Fruit fly (Drosophila melanogaster) whole organism, embryonic: Measurements from ENCODE around the gene Arfip.

ENCODE experiments used
- Abd-B ChIP-seq: fragments of 200-800 bp; sonication (Bioruptor generic); optimal IDR thresholded peaks from 2 replicates; lab custom pipeline; 2018; ENCODE audit warnings: missing biosample characterization, mild to moderate bottlenecking, missing genetic modification characterization, moderate library complexity
- Atf-2 ChIP-seq: fragments of 200-800 bp; sonication (Bioruptor generic); optimal IDR thresholded peaks from 2 replicates; lab custom pipeline; 2016; ENCODE audit warnings: missing biosample characterization, missing genetic modification characterization
- Atf6 ChIP-seq: fragments of 200-800 bp; sonication (Bioruptor generic); IDR thresholded peaks from 2 replicates; pipeline ENCODE4 v1.3.6; 2022; ENCODE audit warnings: missing biosample characterization, missing genetic modification characterization
- BtbVII ChIP-seq: fragments of 200-800 bp; sonication (Bioruptor generic); optimal IDR thresholded peaks from 3 replicates; lab custom pipeline; 2017; ENCODE audit warnings: missing biosample characterization, mild to moderate bottlenecking, missing genetic modification characterization
- CG12769 ChIP-seq: fragments of 200-800 bp; sonication (Bioruptor generic); optimal IDR thresholded peaks from 2 replicates; lab custom pipeline; 2019; ENCODE audit warnings: missing biosample characterization, mild to moderate bottlenecking, missing genetic modification characterization, moderate library complexity
- CG13287 ChIP-seq: fragments of 200-800 bp; sonication (Bioruptor generic); IDR thresholded peaks from 2 replicates; pipeline ENCODE4 v1.3.6; 2022; ENCODE audit warnings: missing biosample characterization, missing genetic modification characterization; ENCODE audit not compliant: partially characterized antibody
- CG15011 ChIP-seq: fragments of 200-800 bp; sonication (Bioruptor generic); optimal IDR thresholded peaks from 3 replicates; lab custom pipeline; 2018; ENCODE audit warnings: missing biosample characterization, mild to moderate bottlenecking, missing genetic modification characterization
- CG16815 ChIP-seq: fragments of 200-800 bp; sonication (Bioruptor generic); optimal IDR thresholded peaks from 3 replicates; lab custom pipeline; 2017; ENCODE audit warnings: missing biosample characterization, mild to moderate bottlenecking, missing genetic modification characterization
- CG17359 ChIP-seq: fragments of 200-800 bp; sonication (Bioruptor generic); optimal IDR thresholded peaks from 3 replicates; lab custom pipeline; 2018; ENCODE audit warnings: missing biosample characterization, mild to moderate bottlenecking, missing genetic modification characterization, moderate library complexity
- CG1832 ChIP-seq: fragments of 200-800 bp; sonication (Bioruptor generic); optimal IDR thresholded peaks from 2 replicates; lab custom pipeline; 2017; ENCODE audit warnings: missing biosample characterization, mild to moderate bottlenecking, missing genetic modification characterization, inconsistent platforms
- CG32532 ChIP-seq: fragments of 200-800 bp; sonication (Bioruptor generic); IDR thresholded peaks from 2 replicates; pipeline ENCODE4 v1.3.6; 2022; ENCODE audit warnings: missing biosample characterization, missing genetic modification characterization
- CG32772 ChIP-seq: fragments of 200-800 bp; sonication (Bioruptor generic); IDR thresholded peaks from 2 replicates; pipeline ENCODE4 v1.3.6; 2022; ENCODE audit warnings: missing biosample characterization, missing genetic modification characterization
- CG4282 ChIP-seq: fragments of 200-800 bp; sonication (Bioruptor generic); optimal IDR thresholded peaks from 2 replicates; lab custom pipeline; 2016; ENCODE audit warnings: missing biosample characterization, missing genetic modification characterization
- CG4854 ChIP-seq: fragments of 200-800 bp; sonication (Bioruptor generic); optimal IDR thresholded peaks from 2 replicates; lab custom pipeline; 2016; ENCODE audit warnings: missing biosample characterization, missing genetic modification characterization, inconsistent platforms
- CG6689 ChIP-seq: fragments of 200-800 bp; sonication (Bioruptor generic); IDR thresholded peaks from 2 replicates; pipeline ENCODE4 v1.3.6; 2022; ENCODE audit warnings: missing biosample characterization, missing genetic modification characterization
- CG7357 ChIP-seq: fragments of 200-800 bp; sonication (Bioruptor generic); IDR thresholded peaks from 3 replicates; pipeline ENCODE4 v1.3.6; 2022; ENCODE audit warnings: missing biosample characterization, missing genetic modification characterization
- CG8281 ChIP-seq: fragments of 200-800 bp; sonication (Bioruptor generic); optimal IDR thresholded peaks from 2 replicates; lab custom pipeline; 2018; ENCODE audit warnings: missing biosample characterization, mild to moderate bottlenecking, missing genetic modification characterization, moderate library complexity
- CG8924 ChIP-seq: fragments of 200-800 bp; optimal IDR thresholded peaks from 3 replicates; lab custom pipeline; 2019; ENCODE audit warnings: missing biosample characterization, mild to moderate bottlenecking, missing genetic modification characterization, moderate library complexity
- CG9215 ChIP-seq: fragments of 200-800 bp; sonication (Bioruptor generic); IDR thresholded peaks from 2 replicates; pipeline ENCODE4 v1.3.6; 2022; ENCODE audit warnings: missing biosample characterization, missing genetic modification characterization
- CG9437 ChIP-seq: fragments of 200-800 bp; sonication (Bioruptor generic); optimal IDR thresholded peaks from 2 replicates; lab custom pipeline; 2018; ENCODE audit warnings: missing biosample characterization, mild to moderate bottlenecking, missing genetic modification characterization
- CG9797 ChIP-seq: fragments of 200-800 bp; sonication (Bioruptor generic); optimal IDR thresholded peaks from 3 replicates; lab custom pipeline; 2018; ENCODE audit warnings: missing biosample characterization, mild to moderate bottlenecking, missing genetic modification characterization
- D ChIP-seq, 2 experiments: fragments of 200-800 bp in 1 of 2; fragments of >200 bp in 1 of 2; sonication (Bioruptor generic) in 1 of 2; optimal IDR thresholded peaks; 2 replicates in 1 of 2; 3 replicates in 1 of 2; lab custom pipeline; 2017; ENCODE audit warnings: mild to moderate bottlenecking in 1 of 2, missing biosample characterization in 1 of 2, missing genetic modification characterization in 1 of 2, missing genetic modification reagents in 1 of 2
- Eip74EF ChIP-seq, 2 experiments: fragments of 200-800 bp in 1 of 2; fragments of >200 bp in 1 of 2; sonication (Bioruptor generic) in 1 of 2; optimal IDR thresholded peaks; 2 replicates each; lab custom pipeline; 2017 to 2019; ENCODE audit warnings: missing biosample characterization in 2 of 2, missing genetic modification characterization in 2 of 2, mild to moderate bottlenecking in 1 of 2, moderate library complexity in 1 of 2
- MESR4 ChIP-seq: fragments of 200-800 bp; sonication (Bioruptor generic); optimal IDR thresholded peaks from 2 replicates; lab custom pipeline; 2018; ENCODE audit warnings: missing biosample characterization, mild to moderate bottlenecking, missing genetic modification characterization, moderate library complexity
- Mad ChIP-seq: fragments of 200-800 bp; sonication (Bioruptor generic); optimal IDR thresholded peaks from 2 replicates; lab custom pipeline; 2016; ENCODE audit warnings: missing biosample characterization, missing genetic modification characterization
- NC2α ChIP-seq: fragments of 200-800 bp; sonication (Bioruptor generic); optimal IDR thresholded peaks from 2 replicates; lab custom pipeline; 2016; ENCODE audit warnings: missing biosample characterization, missing genetic modification characterization
- NC2β ChIP-seq: fragments of 200-800 bp; sonication (Bioruptor generic); optimal IDR thresholded peaks from 2 replicates; lab custom pipeline; 2016; ENCODE audit warnings: missing biosample characterization, missing genetic modification characterization
- Nf-YC ChIP-seq: fragments of 200-800 bp; optimal IDR thresholded peaks from 3 replicates; lab custom pipeline; 2019; ENCODE audit warnings: missing biosample characterization, mild to moderate bottlenecking, missing genetic modification characterization, moderate library complexity
- Ravus ChIP-seq: fragments of 200-800 bp; sonication (Bioruptor generic); IDR thresholded peaks from 2 replicates; pipeline ENCODE4 v1.3.6; 2022; ENCODE audit warnings: missing biosample characterization, missing genetic modification characterization
- Stat92E ChIP-seq, 3 experiments: fragments of >200 bp in 2 of 3; fragments of 200-800 bp in 1 of 3; sonication (Bioruptor generic) in 1 of 3; optimal IDR thresholded peaks; 2 replicates each; lab custom pipeline; 2017 to 2019; ENCODE audit warnings: missing biosample characterization in 3 of 3, missing genetic modification characterization in 3 of 3, mild to moderate bottlenecking in 1 of 3, moderate library complexity in 1 of 3
- cato ChIP-seq: fragments of 200-800 bp; sonication (Bioruptor generic); optimal IDR thresholded peaks from 2 replicates; lab custom pipeline; 2016; ENCODE audit warnings: missing biosample characterization, missing genetic modification characterization, borderline replicate concordance
- croc ChIP-seq: fragments of 200-800 bp; sonication (Bioruptor generic); conservative IDR thresholded peaks from 3 replicates; pipeline ENCODE4 v1.3.6; 2022; ENCODE audit warnings: missing biosample characterization, missing genetic modification characterization
- danr ChIP-seq: fragments of 200-800 bp; sonication (Bioruptor generic); IDR thresholded peaks from 2 replicates; pipeline ENCODE4 v1.3.6; 2022; ENCODE audit warnings: missing biosample characterization, missing genetic modification characterization
- dmrt11E ChIP-seq: fragments of 200-800 bp; sonication (Bioruptor generic); optimal IDR thresholded peaks from 3 replicates; lab custom pipeline; 2018; ENCODE audit warnings: missing biosample characterization, mild to moderate bottlenecking, missing genetic modification characterization, moderate library complexity
- gfzf ChIP-seq: fragments of 200-800 bp; sonication (Bioruptor generic); optimal IDR thresholded peaks from 2 replicates; lab custom pipeline; 2016; ENCODE audit warnings: missing biosample characterization, mild to moderate bottlenecking, missing genetic modification characterization, moderate library complexity
- jumu ChIP-seq: fragments of 200-800 bp; sonication (Bioruptor generic); optimal IDR thresholded peaks from 3 replicates; lab custom pipeline; 2016; ENCODE audit warnings: missing biosample characterization, missing genetic modification characterization
- lmd ChIP-seq: fragments of 200-800 bp; sonication (Bioruptor generic); IDR thresholded peaks from 2 replicates; pipeline ENCODE4 v1.3.6; 2022; ENCODE audit warnings: missing biosample characterization, missing genetic modification characterization
- nerfin-2 ChIP-seq: fragments of 200-800 bp; sonication (Bioruptor generic); IDR thresholded peaks from 2 replicates; pipeline ENCODE4 v1.3.6; 2022; ENCODE audit warnings: missing biosample characterization, missing genetic modification characterization; ENCODE audit not compliant: partially characterized antibody
- org-1 ChIP-seq: fragments of 200-800 bp; sonication (Bioruptor generic); optimal IDR thresholded peaks from 2 replicates; lab custom pipeline; 2017; ENCODE audit warnings: missing biosample characterization, missing genetic modification characterization
- p53 ChIP-seq: fragments of 200-800 bp; sonication (Bioruptor generic); optimal IDR thresholded peaks from 2 replicates; lab custom pipeline; 2016; ENCODE audit warnings: missing biosample characterization, missing genetic modification characterization
- pzg ChIP-seq: fragments of 200-800 bp; sonication (Bioruptor generic); optimal IDR thresholded peaks from 3 replicates; lab custom pipeline; 2018; ENCODE audit warnings: missing biosample characterization, mild to moderate bottlenecking, missing genetic modification characterization, moderate library complexity
- sisA ChIP-seq: fragments of 200-800 bp; sonication (Bioruptor generic); IDR thresholded peaks from 2 replicates; pipeline ENCODE4 v1.3.6; 2022; ENCODE audit warnings: missing biosample characterization, missing genetic modification characterization
- so ChIP-seq: fragments of 200-800 bp; sonication (Bioruptor generic); IDR thresholded peaks from 3 replicates; pipeline ENCODE4 v1.3.6; 2022; ENCODE audit warnings: missing biosample characterization, missing genetic modification characterization
- stwl ChIP-seq: fragments of 200-800 bp; sonication (Bioruptor generic); optimal IDR thresholded peaks from 3 replicates; lab custom pipeline; 2018; ENCODE audit warnings: missing biosample characterization, mild to moderate bottlenecking, missing genetic modification characterization, moderate library complexity
- tll ChIP-seq, 2 experiments: fragments of 200-800 bp in 1 of 2; fragments of >200 bp in 1 of 2; sonication (Bioruptor generic) in 1 of 2; optimal IDR thresholded peaks; 2 replicates each; lab custom pipeline; 2017 to 2019; ENCODE audit warnings: missing biosample characterization in 2 of 2, missing genetic modification characterization in 2 of 2, mild to moderate bottlenecking in 1 of 2, moderate library complexity in 1 of 2
- tna ChIP-seq: fragments of 200-800 bp; sonication (Bioruptor generic); IDR thresholded peaks from 2 replicates; pipeline ENCODE4 v1.3.6; 2022; ENCODE audit warnings: missing biosample characterization, missing genetic modification characterization; ENCODE audit not compliant: partially characterized antibody
- unpg ChIP-seq: fragments of 200-800 bp; sonication (Bioruptor generic); optimal IDR thresholded peaks from 3 replicates; lab custom pipeline; 2018; ENCODE audit warnings: missing biosample characterization, mild to moderate bottlenecking, missing genetic modification characterization, moderate library complexity

The Arfip gene

DNA sequence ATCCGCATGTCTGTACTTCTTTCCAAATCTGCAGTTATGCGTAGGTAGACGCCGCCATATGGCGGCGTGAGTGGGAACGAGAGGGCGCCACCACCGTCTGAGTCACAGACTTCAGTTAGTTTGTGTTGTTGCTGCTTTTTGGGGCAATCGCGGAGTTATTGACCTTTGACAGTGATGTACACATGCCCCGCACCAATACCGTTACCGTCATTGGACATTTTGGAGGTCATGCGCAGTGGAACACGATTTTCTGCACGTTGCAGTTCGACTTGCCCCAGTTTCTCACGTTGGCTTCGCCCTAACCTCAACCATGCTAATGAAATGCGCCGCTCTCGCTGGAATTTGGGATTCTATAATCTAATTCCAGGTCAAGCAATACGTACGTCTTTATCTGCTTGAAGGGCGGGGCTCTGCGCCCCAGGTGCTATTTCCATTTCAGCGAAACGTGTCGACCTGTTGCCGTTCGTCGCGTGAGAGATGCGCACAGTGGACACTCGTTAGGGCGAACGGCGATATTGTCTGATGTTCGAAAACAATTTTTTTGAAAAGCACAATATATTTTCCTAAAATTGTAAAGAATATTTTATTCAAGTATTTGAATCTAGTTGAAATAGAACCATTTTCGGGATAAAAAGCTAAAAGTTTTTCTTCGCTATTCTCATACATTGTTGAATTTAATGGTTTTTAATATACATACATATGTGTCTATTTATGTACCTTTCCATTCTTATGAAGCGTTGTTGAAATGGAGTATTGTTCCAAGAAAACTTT lies 23.3 kb downstream of the Arfip start (continued):
- TF ChIP-seq CG4854 (GFP tag; lab: Kevin White, UChicago) (peak; percentile 67), cato (GFP tag; lab: Kevin White, UChicago) (peak; percentile 6), lmd (GFP tag; lab: Robert Waterston, UW) (peak; percentile 81), CG17359 (peak; percentile 73), gfzf (GFP tag; lab: Kevin White, UChicago) (no peak), CG4282 (peak; percentile 14), Eip74EF (GFP tag; optimal IDR thresholded peaks at IDR 0.05; lab: Kevin White, UChicago) (peak in 1 of 2 experiments; percentile 8), tll (GFP tag; optimal IDR thresholded peaks at IDR 0.05; lab: Kevin White, UChicago) (peak in 1 of 2 experiments; percentile 5), Ravus (GFP tag; lab: Robert Waterston, UW) (peak; percentile 33), jumu (GFP tag; lab: Kevin White, UChicago) (peak; percentile 61), Mad (GFP tag; lab: Kevin White, UChicago) (peak; percentile 65), CG32772 (peak; percentile 61), unpg (GFP tag; lab: Kevin White, UChicago) (peak; percentile 65), p53 (GFP tag; lab: Kevin White, UChicago) (no peak), NC2β (GFP tag; lab: Kevin White, UChicago) (peak; percentile 48), nerfin-2 (GFP tag; lab: Robert Waterston, UW) (no peak), CG9437 (GFP tag; lab: Kevin White, UChicago) (peak; percentile 37), CG15011 (no peak), NC2α (peak; percentile 37), CG9797 (GFP tag; lab: Kevin White, UChicago) (peak; percentile 10), CG8924 (tag; lab: Kevin White, UChicago) (peak; percentile 46), D (optimal IDR thresholded peaks at IDR 0.05; lab: Kevin White, UChicago) (no peak), D (GFP tag; optimal IDR thresholded peaks at IDR 0.05; lab: Kevin White, UChicago) (peak; percentile 25), so (GFP tag; lab: Robert Waterston, UW) (peak; percentile 64; the same call in 1 of the 3 replicates), MESR4 (peak; percentile 57), dmrt11E (tag; lab: Kevin White, UChicago) (peak; percentile 51), tna (no peak), Nf-YC (peak; percentile 71), CG16815 (peak; percentile 55), BtbVII (GFP tag; lab: Kevin White, UChicago) (peak; percentile 25), CG6689 (GFP tag; lab: Robert Waterston, UW) (peak; percentile 82), org-1 (peak; percentile 6), Stat92E (GFP tag; optimal IDR thresholded peaks at IDR 0.05; lab: Kevin White, UChicago) (no peak), CG32532 (GFP tag; lab: Robert Waterston, UW) (peak; percentile 90), danr (no peak), Atf6 (peak; percentile 73), pzg (GFP tag; lab: Kevin White, UChicago) (peak; percentile 20), CG12769 (peak; percentile 94), CG8281 (tag; lab: Kevin White, UChicago) (peak; percentile 9), sisA (GFP tag; lab: Robert Waterston, UW) (peak; percentile 81), CG7357 (GFP tag; lab: Robert Waterston, UW) (peak; percentile 51; the same call in 1 of the 3 replicates), Abd-B (GFP tag; lab: Kevin White, UChicago) (peak; percentile 76), CG13287 (GFP tag; lab: Robert Waterston, UW) (no peak; the same call in 1 of the 2 replicates), stwl (tag; lab: Kevin White, UChicago) (no peak), Atf-2 (GFP tag; lab: Kevin White, UChicago) (peak; percentile 48), croc (GFP tag; lab: Robert Waterston, UW) (peak; percentile 17; the same call in 1 of the 3 replicates), CG1832 (GFP tag; lab: Kevin White, UChicago) (peak; percentile 43), CG9215 (GFP tag; lab: Robert Waterston, UW) (peak; percentile 69)
